Fruit fly (Drosophila melanogaster) whole organism, embryonic: ENCODE measurements around the gene CG13384.

ENCODE experiments used
- ATbp ChIP-seq: fragments of 200-800 bp; sonication (Bioruptor generic); optimal IDR thresholded peaks from 2 replicates; lab custom pipeline; 2017; ENCODE audit warnings: missing biosample characterization, mild to moderate bottlenecking, missing genetic modification characterization, missing genetic modification reagents
- B-H2 ChIP-seq: fragments of 200-800 bp; sonication (Bioruptor generic); optimal IDR thresholded peaks from 2 replicates; lab custom pipeline; 2018; ENCODE audit warnings: missing biosample characterization, mild to moderate bottlenecking, missing genetic modification characterization
- CG10209 ChIP-seq: fragments of 200-800 bp; sonication (Bioruptor generic); optimal IDR thresholded peaks from 3 replicates; lab custom pipeline; 2017; ENCODE audit warnings: missing biosample characterization, mild to moderate bottlenecking, missing genetic modification characterization, missing genetic modification reagents
- CG13624 ChIP-seq: fragments of 200-800 bp; sonication (Bioruptor generic); optimal IDR thresholded peaks from 2 replicates; lab custom pipeline; 2016; ENCODE audit warnings: missing biosample characterization, missing genetic modification characterization
- CG14441 ChIP-seq: fragments of 200-800 bp; sonication (Bioruptor generic); IDR thresholded peaks from 2 replicates; pipeline ENCODE4 v1.3.6; 2022; ENCODE audit warnings: missing biosample characterization, missing genetic modification characterization
- CG16815 ChIP-seq: fragments of 200-800 bp; sonication (Bioruptor generic); optimal IDR thresholded peaks from 3 replicates; lab custom pipeline; 2017; ENCODE audit warnings: missing biosample characterization, mild to moderate bottlenecking, missing genetic modification characterization
- CG17802 ChIP-seq: fragments of 200-800 bp; sonication (Bioruptor generic); optimal IDR thresholded peaks from 2 replicates; lab custom pipeline; 2018; ENCODE audit warnings: missing biosample characterization, mild to moderate bottlenecking, missing genetic modification characterization, moderate library complexity
- CG2116 ChIP-seq: fragments of 200-800 bp; sonication (Bioruptor generic); optimal IDR thresholded peaks from 3 replicates; lab custom pipeline; 2018; ENCODE audit warnings: missing biosample characterization, mild to moderate bottlenecking, missing genetic modification characterization
- CG4360 ChIP-seq: fragments of 200-800 bp; sonication (Bioruptor generic); IDR thresholded peaks from 2 replicates; pipeline ENCODE4 v1.3.6; 2022; ENCODE audit warnings: missing biosample characterization, missing genetic modification characterization
- CG4820 ChIP-seq: fragments of 200-800 bp; sonication (Bioruptor generic); optimal IDR thresholded peaks from 3 replicates; lab custom pipeline; 2016; ENCODE audit warnings: missing biosample characterization, missing genetic modification characterization
- CG4854 ChIP-seq: fragments of 200-800 bp; sonication (Bioruptor generic); optimal IDR thresholded peaks from 2 replicates; lab custom pipeline; 2016; ENCODE audit warnings: missing biosample characterization, missing genetic modification characterization, inconsistent platforms
- CG5180 ChIP-seq: fragments of 200-800 bp; sonication (Bioruptor generic); optimal IDR thresholded peaks from 3 replicates; lab custom pipeline; 2017; ENCODE audit warnings: missing biosample characterization, missing genetic modification characterization, mild to moderate bottlenecking, moderate library complexity, missing genetic modification reagents
- CG7987 ChIP-seq: fragments of 200-800 bp; sonication (Bioruptor generic); optimal IDR thresholded peaks from 2 replicates; lab custom pipeline; 2018; ENCODE audit warnings: missing biosample characterization, mild to moderate bottlenecking, missing genetic modification characterization, moderate library complexity
- CTCF ChIP-seq: fragments of 200-800 bp; sonication (Bioruptor generic); optimal IDR thresholded peaks from 2 replicates; lab custom pipeline; 2017; ENCODE audit warnings: missing biosample characterization, mild to moderate bottlenecking, missing genetic modification characterization, moderate library complexity
- Camta ChIP-seq: fragments of 200-800 bp; sonication (Bioruptor generic); optimal IDR thresholded peaks from 2 replicates; lab custom pipeline; 2016; ENCODE audit warnings: missing biosample characterization, missing genetic modification characterization
- Dbx ChIP-seq: fragments of 200-800 bp; sonication (Bioruptor generic); IDR thresholded peaks from 3 replicates; pipeline ENCODE4 v1.3.6; 2022; ENCODE audit warnings: missing biosample characterization, missing genetic modification characterization
- Dll ChIP-seq: fragments of 200-800 bp; sonication (Bioruptor generic); IDR thresholded peaks from 4 replicates; pipeline ENCODE4 v1.3.6; 2022; ENCODE audit warnings: missing biosample characterization, missing genetic modification characterization; ENCODE audit not compliant: partially characterized antibody
- Doc3 ChIP-seq: fragments of 200-800 bp; sonication (Bioruptor generic); IDR thresholded peaks from 3 replicates; pipeline ENCODE4 v1.3.6; 2022; ENCODE audit warnings: missing biosample characterization, missing genetic modification characterization; ENCODE audit not compliant: partially characterized antibody
- Dp ChIP-seq: fragments of 200-800 bp; sonication (Bioruptor generic); optimal IDR thresholded peaks from 2 replicates; lab custom pipeline; 2018; ENCODE audit warnings: missing biosample characterization, mild to moderate bottlenecking, missing genetic modification characterization, moderate library complexity
- E2f1 ChIP-seq: fragments of 200-800 bp; sonication (Bioruptor generic); IDR thresholded peaks from 2 replicates; pipeline ENCODE4 v1.3.6; 2022; ENCODE audit warnings: missing biosample characterization, missing genetic modification characterization
- Elba2 ChIP-seq: fragments of 200-800 bp; sonication (Bioruptor generic); optimal IDR thresholded peaks from 3 replicates; lab custom pipeline; 2016; ENCODE audit warnings: missing biosample characterization, missing genetic modification characterization
- Fer2 ChIP-seq: fragments of 200-800 bp; sonication (Bioruptor generic); optimal IDR thresholded peaks from 2 replicates; lab custom pipeline; 2018; ENCODE audit warnings: missing biosample characterization, mild to moderate bottlenecking, missing genetic modification characterization, moderate library complexity
- Jarid2 ChIP-seq: fragments of 200-800 bp; sonication (Bioruptor generic); optimal IDR thresholded peaks from 3 replicates; lab custom pipeline; 2017; ENCODE audit warnings: mild to moderate bottlenecking, missing biosample characterization, missing genetic modification reagents, missing genetic modification characterization
- Kr ChIP-seq: fragments of 200-800 bp; sonication (Bioruptor generic); optimal IDR thresholded peaks from 2 replicates; lab custom pipeline; 2017; ENCODE audit warnings: missing biosample characterization, mild to moderate bottlenecking, missing genetic modification characterization
- Lpt ChIP-seq: fragments of >200 bp; optimal IDR thresholded peaks from 2 replicates; lab custom pipeline; 2018; ENCODE audit warnings: missing biosample characterization, missing genetic modification characterization
- NC2α ChIP-seq: fragments of 200-800 bp; sonication (Bioruptor generic); optimal IDR thresholded peaks from 2 replicates; lab custom pipeline; 2016; ENCODE audit warnings: missing biosample characterization, missing genetic modification characterization
- NC2β ChIP-seq: fragments of 200-800 bp; sonication (Bioruptor generic); optimal IDR thresholded peaks from 2 replicates; lab custom pipeline; 2016; ENCODE audit warnings: missing biosample characterization, missing genetic modification characterization
- Pdp1 ChIP-seq, 2 experiments: fragments of 200-800 bp; sonication (Bioruptor generic); optimal IDR thresholded peaks; 3 replicates each; lab custom pipeline; 2016; ENCODE audit warnings: missing biosample characterization in 2 of 2, missing genetic modification characterization in 2 of 2, mild to moderate bottlenecking in 1 of 2, moderate library complexity in 1 of 2
- Poxn ChIP-seq: fragments of 200-800 bp; sonication (Bioruptor generic); IDR thresholded peaks from 2 replicates; pipeline ENCODE4 v1.3.6; 2022; ENCODE audit warnings: missing biosample characterization, missing genetic modification characterization
- Rfx ChIP-seq: fragments of 200-800 bp; sonication (Bioruptor generic); IDR thresholded peaks from 2 replicates; pipeline ENCODE4 v1.3.6; 2022; ENCODE audit warnings: missing biosample characterization, missing genetic modification characterization
- Scr ChIP-seq: fragments of 200-800 bp; sonication (Bioruptor generic); IDR thresholded peaks from 2 replicates; pipeline ENCODE4 v1.3.6; 2022; ENCODE audit warnings: missing biosample characterization, missing genetic modification characterization; ENCODE audit not compliant: partially characterized antibody
- Sry-β ChIP-seq: fragments of 200-800 bp; sonication (Bioruptor generic); optimal IDR thresholded peaks from 2 replicates; lab custom pipeline; 2018; ENCODE audit warnings: missing biosample characterization, mild to moderate bottlenecking, missing genetic modification characterization, moderate library complexity
- Ssrp ChIP-seq: fragments of 200-800 bp; sonication (Bioruptor generic); optimal IDR thresholded peaks from 2 replicates; lab custom pipeline; 2018; ENCODE audit warnings: missing biosample characterization, mild to moderate bottlenecking, missing genetic modification characterization, moderate library complexity
- ab ChIP-seq: fragments of 200-800 bp; sonication (Bioruptor generic); optimal IDR thresholded peaks from 2 replicates; lab custom pipeline; 2016; ENCODE audit warnings: missing biosample characterization, missing genetic modification characterization
- ac ChIP-seq: fragments of 200-800 bp; sonication (Bioruptor generic); optimal IDR thresholded peaks from 3 replicates; lab custom pipeline; 2017; ENCODE audit warnings: missing biosample characterization, mild to moderate bottlenecking, missing genetic modification characterization
- ap ChIP-seq: fragments of 200-800 bp; sonication (Bioruptor generic); IDR thresholded peaks from 2 replicates; pipeline ENCODE4 v1.3.6; 2022; ENCODE audit warnings: missing biosample characterization, missing genetic modification characterization
- btn ChIP-seq: fragments of 200-800 bp; sonication (Bioruptor generic); optimal IDR thresholded peaks from 2 replicates; lab custom pipeline; 2016; ENCODE audit warnings: missing biosample characterization, missing genetic modification characterization
- cwo ChIP-seq: fragments of 200-800 bp; sonication (Bioruptor generic); optimal IDR thresholded peaks from 3 replicates; lab custom pipeline; 2017; ENCODE audit warnings: missing biosample characterization, missing genetic modification characterization, mild to moderate bottlenecking, moderate library complexity, missing genetic modification reagents
- dmrt99B ChIP-seq: fragments of 200-800 bp; sonication (Bioruptor generic); optimal IDR thresholded peaks from 2 replicates; lab custom pipeline; 2018; ENCODE audit warnings: missing biosample characterization, mild to moderate bottlenecking, missing genetic modification characterization, moderate library complexity
- esg ChIP-seq: fragments of 200-800 bp; sonication (Bioruptor generic); conservative IDR thresholded peaks from 2 replicates; pipeline ENCODE4 v1.3.6; 2022; ENCODE audit warnings: missing biosample characterization, missing genetic modification characterization
- eyg ChIP-seq: fragments of 200-800 bp; sonication (Bioruptor generic); optimal IDR thresholded peaks from 3 replicates; lab custom pipeline; 2016; ENCODE audit warnings: missing biosample characterization, missing genetic modification characterization
- ftz-f1 ChIP-seq: fragments of 200-800 bp; sonication (Bioruptor generic); optimal IDR thresholded peaks from 2 replicates; lab custom pipeline; 2016; ENCODE audit warnings: missing biosample characterization, missing genetic modification characterization
- gce ChIP-seq: fragments of 200-800 bp; sonication (Bioruptor generic); IDR thresholded peaks from 3 replicates; pipeline ENCODE4 v1.3.6; 2022; ENCODE audit warnings: missing biosample characterization, missing genetic modification characterization
- grn ChIP-seq: fragments of 200-800 bp; sonication (Bioruptor generic); optimal IDR thresholded peaks from 3 replicates; lab custom pipeline; 2017; ENCODE audit warnings: missing biosample characterization, missing genetic modification characterization
- her ChIP-seq: fragments of 200-800 bp; sonication (Bioruptor generic); optimal IDR thresholded peaks from 2 replicates; lab custom pipeline; 2016; ENCODE audit warnings: missing biosample characterization, missing genetic modification characterization
- kay ChIP-seq: fragments of 200-800 bp; sonication (Bioruptor generic); optimal IDR thresholded peaks from 2 replicates; lab custom pipeline; 2016; ENCODE audit warnings: missing biosample characterization, missing genetic modification characterization
- nerfin-2 ChIP-seq: fragments of 200-800 bp; sonication (Bioruptor generic); IDR thresholded peaks from 2 replicates; pipeline ENCODE4 v1.3.6; 2022; ENCODE audit warnings: missing biosample characterization, missing genetic modification characterization; ENCODE audit not compliant: partially characterized antibody
- ro ChIP-seq: fragments of 200-800 bp; sonication (Bioruptor generic); IDR thresholded peaks from 2 replicates; pipeline ENCODE4 v1.3.6; 2022; ENCODE audit warnings: missing biosample characterization, missing genetic modification characterization
- sens ChIP-seq: fragments of 200-800 bp; sonication (Bioruptor generic); peaks from one replicate; lab custom pipeline; 2016; ENCODE audit warnings: missing biosample characterization, missing genetic modification characterization
- vfl ChIP-seq: fragments of 200-800 bp; sonication (Bioruptor generic); optimal IDR thresholded peaks from 2 replicates; lab custom pipeline; 2016; ENCODE audit warnings: missing biosample characterization, missing genetic modification characterization

CG13384 gene

DNA sequence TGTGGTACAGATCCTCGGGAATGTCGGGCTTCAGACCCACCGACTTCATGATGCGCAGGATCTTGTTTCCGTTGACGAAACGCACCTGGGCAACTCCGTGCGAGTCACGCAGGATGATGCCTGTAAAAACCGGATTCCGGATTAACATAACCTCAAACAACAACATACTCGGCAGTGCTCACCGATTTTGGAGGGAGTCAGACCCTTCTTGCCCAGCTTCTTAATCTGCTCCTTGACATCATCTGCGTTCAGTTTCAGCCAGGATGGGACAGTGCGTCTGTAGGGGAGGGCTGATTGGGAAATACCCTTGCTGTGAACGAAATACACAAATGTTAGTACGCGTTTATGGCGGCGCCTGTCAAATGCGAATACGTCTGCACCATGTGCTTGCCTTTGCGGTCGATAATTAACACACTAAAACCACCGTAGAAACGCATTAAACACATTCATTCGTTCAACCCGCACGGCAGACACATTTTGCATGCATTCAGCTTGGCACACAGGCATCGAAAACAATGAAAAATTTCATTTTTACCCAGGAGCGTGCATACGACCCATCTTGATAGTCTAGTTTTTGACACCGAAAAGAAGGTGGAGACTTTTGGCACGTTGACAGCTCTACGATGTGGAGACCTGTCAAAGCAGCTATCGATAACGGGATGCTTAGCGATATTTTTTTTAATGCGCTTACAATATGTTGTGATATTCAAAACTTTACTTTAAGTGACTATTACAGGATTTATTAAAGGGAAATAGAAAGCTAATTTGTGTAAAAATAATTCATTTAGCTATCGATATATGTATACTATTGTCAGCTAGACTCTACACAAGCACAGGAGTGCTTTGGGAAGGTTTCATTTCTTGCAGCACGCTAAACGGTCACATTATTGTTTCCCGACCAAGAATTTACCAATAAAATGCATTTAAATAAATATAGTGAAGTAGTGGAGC is 20.0 kb upstream of the CG13384 start, which contains the start of the genes RpS13 and CSN8 (continued):
- peak; percentile 36 for TF ChIP-seq Jarid2
- no peak for TF ChIP-seq CG5180 (GFP tag; lab: Kevin White, UChicago)
- no peak for TF ChIP-seq ab (GFP tag; lab: Kevin White, UChicago)
- no peak for TF ChIP-seq CG4854 (GFP tag; lab: Kevin White, UChicago)
- TF ChIP-seq CG2116 (GFP tag; lab: Kevin White, UChicago), result peak; percentile 98
- peak; percentile 34 for TF ChIP-seq Dp
- peak; percentile 7 for TF ChIP-seq CTCF (GFP tag; lab: Kevin White, UChicago)
- no peak for TF ChIP-seq NC2α (GFP tag; lab: Kevin White, UChicago)
- peak; percentile 43 for TF ChIP-seq NC2β
- no peak for TF ChIP-seq CG14441 (GFP tag; lab: Robert Waterston, UW)
- no peak for TF ChIP-seq Poxn
- TF ChIP-seq Ssrp (tag; lab: Kevin White, UChicago), result no peak
- TF ChIP-seq B-H2 (GFP tag; lab: Kevin White, UChicago), result peak; percentile 14
- TF ChIP-seq ac, result no peak
- peak; percentile 82 for TF ChIP-seq sens (GFP tag; lab: Kevin White, UChicago)
- TF ChIP-seq CG13624 (GFP tag; lab: Kevin White, UChicago), result no peak
- no peak for TF ChIP-seq Elba2 (GFP tag; lab: Kevin White, UChicago)
- no peak for TF ChIP-seq E2f1 (GFP tag; lab: Robert Waterston, UW)
- TF ChIP-seq Dbx (GFP tag; lab: Robert Waterston, UW), result peak; percentile 23; the same call in 2 of the 3 replicates
- no peak for TF ChIP-seq ap (GFP tag; lab: Robert Waterston, UW)
- TF ChIP-seq Sry-β (GFP tag; lab: Kevin White, UChicago), result no peak
- peak in 1 of 2 experiments; percentile 9 for TF ChIP-seq Pdp1 (GFP tag; optimal IDR thresholded peaks at IDR 0.05; lab: Kevin White, UChicago)
- TF ChIP-seq cwo (GFP tag; lab: Kevin White, UChicago), result no peak
- no peak for TF ChIP-seq CG17802
- TF ChIP-seq Dll (GFP tag; lab: Robert Waterston, UW), result peak; percentile 97
- no peak for TF ChIP-seq Fer2 (tag; lab: Kevin White, UChicago)
- TF ChIP-seq nerfin-2 (GFP tag; lab: Robert Waterston, UW), result peak; percentile 80
- no peak for TF ChIP-seq CG4820
- TF ChIP-seq vfl (GFP tag; lab: Kevin White, UChicago), result no peak
- no peak for TF ChIP-seq kay (GFP tag; lab: Kevin White, UChicago)
- no peak for TF ChIP-seq gce (GFP tag; lab: Robert Waterston, UW)
- no peak for TF ChIP-seq CG10209
- TF ChIP-seq ftz-f1, result no peak
- TF ChIP-seq Doc3 (GFP tag; lab: Robert Waterston, UW), result peak; percentile 93
- no peak for TF ChIP-seq btn (GFP tag; lab: Kevin White, UChicago)
- TF ChIP-seq grn (GFP tag; lab: Kevin White, UChicago), result peak; percentile 26
- TF ChIP-seq eyg, result no peak
- TF ChIP-seq CG4360 (GFP tag; lab: Robert Waterston, UW), result no peak
- TF ChIP-seq esg (GFP tag; lab: Robert Waterston, UW), result no peak
- no peak for TF ChIP-seq Camta (GFP tag; lab: Kevin White, UChicago)
- no peak for TF ChIP-seq ATbp
- peak; percentile 98 for TF ChIP-seq Scr (GFP tag; lab: Robert Waterston, UW)
- peak; percentile 43 for TF ChIP-seq Rfx (GFP tag; lab: Robert Waterston, UW)
- no peak for TF ChIP-seq CG7987
- TF ChIP-seq CG16815, result no peak
- TF ChIP-seq Kr, result no peak
- TF ChIP-seq her (GFP tag; lab: Kevin White, UChicago), result no peak
- TF ChIP-seq Lpt (GFP tag; lab: Kevin White, UChicago), result no peak
- no peak for TF ChIP-seq dmrt99B (tag; lab: Kevin White, UChicago)
- no peak for TF ChIP-seq ro (GFP tag; lab: Robert Waterston, UW)
